Fruit fly (Drosophila melanogaster) whole organism, embryonic: ENCODE data around the gene DZIP1.
A peak's percentile ranks its signal among the peaks of the same experiment; 100 is the strongest.

Experiments
- C15 ChIP-seq: fragments of 200-800 bp; sonication (Bioruptor generic); IDR thresholded peaks from 3 replicates; pipeline ENCODE4 v1.3.6; 2022; ENCODE audit warnings: missing biosample characterization, missing genetic modification characterization
- CG10366 ChIP-seq: fragments of 200-800 bp; sonication (Bioruptor generic); IDR thresholded peaks from 2 replicates; pipeline ENCODE4 v1.3.6; 2022; ENCODE audit warnings: missing biosample characterization, missing genetic modification characterization
- CG12071 ChIP-seq: fragments of 200-800 bp; sonication (Bioruptor generic); optimal IDR thresholded peaks from 3 replicates; lab custom pipeline; 2018; ENCODE audit warnings: missing biosample characterization, mild to moderate bottlenecking, missing genetic modification characterization
- CG12391 ChIP-seq: fragments of 200-800 bp; sonication (Bioruptor generic); optimal IDR thresholded peaks from 3 replicates; lab custom pipeline; 2018; ENCODE audit warnings: missing biosample characterization, mild to moderate bottlenecking, missing genetic modification characterization, moderate library complexity
- CG12942 ChIP-seq: fragments of 200-800 bp; sonication (Bioruptor generic); optimal IDR thresholded peaks from 3 replicates; lab custom pipeline; 2016; ENCODE audit warnings: missing biosample characterization, missing genetic modification characterization
- CG13894 ChIP-seq: fragments of 200-800 bp; sonication (Bioruptor generic); optimal IDR thresholded peaks from 3 replicates; lab custom pipeline; 2018; ENCODE audit warnings: missing biosample characterization, mild to moderate bottlenecking, missing genetic modification characterization, moderate library complexity
- CG16863 ChIP-seq: fragments of 200-800 bp; sonication (Bioruptor generic); optimal IDR thresholded peaks from 3 replicates; lab custom pipeline; 2016; ENCODE audit warnings: missing biosample characterization, missing genetic modification characterization
- CG17186 ChIP-seq: fragments of 200-800 bp; sonication (Bioruptor generic); optimal IDR thresholded peaks from 3 replicates; lab custom pipeline; 2017; ENCODE audit warnings: missing biosample characterization, missing genetic modification reagents, missing genetic modification characterization
- CG17359 ChIP-seq: fragments of 200-800 bp; sonication (Bioruptor generic); optimal IDR thresholded peaks from 3 replicates; lab custom pipeline; 2018; ENCODE audit warnings: missing biosample characterization, mild to moderate bottlenecking, missing genetic modification characterization, moderate library complexity
- CG17385 ChIP-seq: fragments of 200-800 bp; sonication (Bioruptor generic); optimal IDR thresholded peaks from 3 replicates; lab custom pipeline; 2018; ENCODE audit warnings: missing biosample characterization, mild to moderate bottlenecking, missing genetic modification characterization
- CG2678 ChIP-seq: fragments of 200-800 bp; sonication (Bioruptor generic); optimal IDR thresholded peaks from 3 replicates; lab custom pipeline; 2019; ENCODE audit warnings: missing biosample characterization, mild to moderate bottlenecking, missing genetic modification characterization, moderate library complexity
- CG3281 ChIP-seq: fragments of 200-800 bp; sonication (Bioruptor generic); optimal IDR thresholded peaks from 3 replicates; lab custom pipeline; 2017; ENCODE audit warnings: missing biosample characterization, mild to moderate bottlenecking, missing genetic modification characterization
- CG4360 ChIP-seq: fragments of 200-800 bp; sonication (Bioruptor generic); IDR thresholded peaks from 2 replicates; pipeline ENCODE4 v1.3.6; 2022; ENCODE audit warnings: missing biosample characterization, missing genetic modification characterization
- CG6175 ChIP-seq: fragments of 200-800 bp; sonication (Bioruptor generic); IDR thresholded peaks from 3 replicates; pipeline ENCODE4 v1.3.6; 2022; ENCODE audit warnings: missing biosample characterization, missing genetic modification characterization
- CG6765 ChIP-seq: fragments of 200-800 bp; sonication (Bioruptor generic); optimal IDR thresholded peaks from 3 replicates; lab custom pipeline; 2017; ENCODE audit warnings: missing biosample characterization, mild to moderate bottlenecking, missing genetic modification characterization
- CG7786 ChIP-seq: fragments of 200-800 bp; sonication (Bioruptor generic); optimal IDR thresholded peaks from 2 replicates; lab custom pipeline; 2016; ENCODE audit warnings: missing biosample characterization, missing genetic modification characterization
- Drgx ChIP-seq: fragments of 200-800 bp; sonication (Bioruptor generic); IDR thresholded peaks from 2 replicates; pipeline ENCODE4 v1.3.6; 2022; ENCODE audit warnings: missing biosample characterization, missing genetic modification characterization
- Eip74EF ChIP-seq, 2 experiments: fragments of 200-800 bp in 1 of 2; fragments of >200 bp in 1 of 2; sonication (Bioruptor generic) in 1 of 2; optimal IDR thresholded peaks; 2 replicates each; lab custom pipeline; 2017 to 2019; ENCODE audit warnings: missing biosample characterization in 2 of 2, missing genetic modification characterization in 2 of 2, mild to moderate bottlenecking in 1 of 2, moderate library complexity in 1 of 2
- Elba2 ChIP-seq: fragments of 200-800 bp; sonication (Bioruptor generic); optimal IDR thresholded peaks from 3 replicates; lab custom pipeline; 2016; ENCODE audit warnings: missing biosample characterization, missing genetic modification characterization
- Gug ChIP-seq: fragments of 200-800 bp; sonication (Bioruptor generic); IDR thresholded peaks from 4 replicates; pipeline ENCODE4 v1.3.6; 2022; ENCODE audit warnings: missing biosample characterization, missing genetic modification characterization
- Hey ChIP-seq: fragments of 200-800 bp; sonication (Bioruptor generic); optimal IDR thresholded peaks from 3 replicates; lab custom pipeline; 2018; ENCODE audit warnings: missing biosample characterization, mild to moderate bottlenecking, missing genetic modification characterization
- HmgD ChIP-seq: fragments of 200-800 bp; sonication (Bioruptor generic); optimal IDR thresholded peaks from 3 replicates; lab custom pipeline; 2016; ENCODE audit warnings: missing biosample characterization, missing genetic modification characterization
- Jarid2 ChIP-seq: fragments of 200-800 bp; sonication (Bioruptor generic); optimal IDR thresholded peaks from 3 replicates; lab custom pipeline; 2017; ENCODE audit warnings: mild to moderate bottlenecking, missing biosample characterization, missing genetic modification reagents, missing genetic modification characterization
- MBD-R2 ChIP-seq: fragments of 200-800 bp; sonication (Bioruptor generic); IDR thresholded peaks from 2 replicates; pipeline ENCODE4 v1.3.6; 2022; ENCODE audit warnings: missing biosample characterization, missing genetic modification characterization
- Max ChIP-seq: fragments of 200-800 bp; sonication (Bioruptor generic); optimal IDR thresholded peaks from 2 replicates; lab custom pipeline; 2016; ENCODE audit warnings: missing biosample characterization, mild to moderate bottlenecking, missing genetic modification characterization
- Nf-YA ChIP-seq: fragments of 200-800 bp; sonication (Bioruptor generic); IDR thresholded peaks from 2 replicates; pipeline ENCODE4 v1.3.6; 2022; ENCODE audit warnings: missing biosample characterization, missing genetic modification characterization
- Six4 ChIP-seq: fragments of 200-800 bp; sonication (Bioruptor generic); optimal IDR thresholded peaks from 2 replicates; lab custom pipeline; 2016; ENCODE audit warnings: missing biosample characterization, missing genetic modification characterization
- Sox100B ChIP-seq: fragments of 200-800 bp; sonication (Bioruptor generic); optimal IDR thresholded peaks from 3 replicates; lab custom pipeline; 2018; ENCODE audit warnings: missing biosample characterization, mild to moderate bottlenecking, missing genetic modification characterization
- az2 ChIP-seq: fragments of 200-800 bp; sonication (Bioruptor generic); optimal IDR thresholded peaks from 3 replicates; lab custom pipeline; 2016; ENCODE audit warnings: missing biosample characterization, missing genetic modification characterization
- chinmo ChIP-seq: fragments of 200-800 bp; sonication (Bioruptor generic); IDR thresholded peaks from 4 replicates; pipeline ENCODE4 v1.3.6; 2022; ENCODE audit warnings: missing biosample characterization, missing genetic modification characterization; ENCODE audit not compliant: partially characterized antibody
- croc ChIP-seq: fragments of 200-800 bp; sonication (Bioruptor generic); conservative IDR thresholded peaks from 3 replicates; pipeline ENCODE4 v1.3.6; 2022; ENCODE audit warnings: missing biosample characterization, missing genetic modification characterization
- crol ChIP-seq: fragments of 200-800 bp; sonication (Bioruptor generic); IDR thresholded peaks from 2 replicates; pipeline ENCODE4 v1.3.6; 2022; ENCODE audit warnings: missing biosample characterization, missing genetic modification characterization
- cwo ChIP-seq: fragments of 200-800 bp; sonication (Bioruptor generic); optimal IDR thresholded peaks from 3 replicates; lab custom pipeline; 2017; ENCODE audit warnings: missing biosample characterization, missing genetic modification characterization, mild to moderate bottlenecking, moderate library complexity, missing genetic modification reagents
- danr ChIP-seq: fragments of 200-800 bp; sonication (Bioruptor generic); IDR thresholded peaks from 2 replicates; pipeline ENCODE4 v1.3.6; 2022; ENCODE audit warnings: missing biosample characterization, missing genetic modification characterization
- eve ChIP-seq, 2 experiments: fragments of >200 bp; optimal IDR thresholded peaks; 2 replicates each; lab custom pipeline; 2017; ENCODE audit warnings: missing biosample characterization in 2 of 2, missing genetic modification characterization in 2 of 2
- gcm ChIP-seq: fragments of 200-800 bp; sonication (Bioruptor generic); optimal IDR thresholded peaks from 2 replicates; lab custom pipeline; 2019; ENCODE audit warnings: missing biosample characterization, mild to moderate bottlenecking, missing genetic modification characterization, moderate library complexity
- gt ChIP-seq: fragments of 200-800 bp; sonication (Bioruptor generic); IDR thresholded peaks from 2 replicates; pipeline ENCODE4 v1.3.6; 2022; ENCODE audit warnings: missing biosample characterization, missing genetic modification characterization
- kah ChIP-seq: fragments of 200-800 bp; sonication (Bioruptor generic); optimal IDR thresholded peaks from 2 replicates; lab custom pipeline; 2018; ENCODE audit warnings: missing biosample characterization, mild to moderate bottlenecking, missing genetic modification characterization
- mld ChIP-seq: fragments of 200-800 bp; sonication (Bioruptor generic); IDR thresholded peaks from 3 replicates; pipeline ENCODE4 v1.3.6; 2022; ENCODE audit warnings: missing biosample characterization, missing genetic modification characterization; ENCODE audit not compliant: partially characterized antibody
- onecut ChIP-seq: fragments of 200-800 bp; sonication (Bioruptor generic); IDR thresholded peaks from 2 replicates; pipeline ENCODE4 v1.3.6; 2022; ENCODE audit warnings: missing biosample characterization, missing genetic modification characterization
- peb ChIP-seq: fragments of 200-800 bp; sonication (Bioruptor generic); IDR thresholded peaks from 2 replicates; pipeline ENCODE4 v1.3.6; 2022; ENCODE audit warnings: missing biosample characterization, missing genetic modification characterization
- pzg ChIP-seq: fragments of 200-800 bp; sonication (Bioruptor generic); optimal IDR thresholded peaks from 3 replicates; lab custom pipeline; 2018; ENCODE audit warnings: missing biosample characterization, mild to moderate bottlenecking, missing genetic modification characterization, moderate library complexity
- repo ChIP-seq: fragments of 200-800 bp; sonication (Bioruptor generic); optimal IDR thresholded peaks from 2 replicates; lab custom pipeline; 2016; ENCODE audit warnings: missing biosample characterization, missing genetic modification characterization
- ro ChIP-seq: fragments of 200-800 bp; sonication (Bioruptor generic); IDR thresholded peaks from 2 replicates; pipeline ENCODE4 v1.3.6; 2022; ENCODE audit warnings: missing biosample characterization, missing genetic modification characterization
- schlank ChIP-seq: fragments of 200-800 bp; sonication (Bioruptor generic); optimal IDR thresholded peaks from 2 replicates; lab custom pipeline; 2018; ENCODE audit warnings: missing biosample characterization, mild to moderate bottlenecking, missing genetic modification characterization
- sima ChIP-seq: fragments of 200-800 bp; sonication (Bioruptor generic); optimal IDR thresholded peaks from 2 replicates; lab custom pipeline; 2016; ENCODE audit warnings: missing biosample characterization, missing genetic modification characterization
- slou ChIP-seq: fragments of 200-800 bp; sonication (Bioruptor generic); optimal IDR thresholded peaks from 3 replicates; lab custom pipeline; 2016; ENCODE audit warnings: missing biosample characterization, missing genetic modification characterization
- stc ChIP-seq: fragments of 200-800 bp; sonication (Bioruptor generic); IDR thresholded peaks from 2 replicates; pipeline ENCODE4 v1.3.6; 2022; ENCODE audit warnings: missing biosample characterization, missing genetic modification characterization
- tin ChIP-seq: fragments of 200-800 bp; sonication (Bioruptor generic); optimal IDR thresholded peaks from 3 replicates; lab custom pipeline; 2016; ENCODE audit warnings: missing biosample characterization, missing genetic modification characterization
- toy ChIP-seq: fragments of 200-800 bp; sonication (Bioruptor generic); IDR thresholded peaks from 2 replicates; pipeline ENCODE4 v1.3.6; 2022; ENCODE audit warnings: missing biosample characterization, missing genetic modification characterization
- usp ChIP-seq: fragments of >200 bp; optimal IDR thresholded peaks from 2 replicates; lab custom pipeline; 2017; ENCODE audit warnings: missing biosample characterization, missing genetic modification characterization

The DZIP1 gene

dm6 chr3R:24557020-24557465, 42.0 kb downstream of the DZIP1 start (continued):
- TF ChIP-seq Six4 (GFP tag; lab: Kevin White, UChicago) (no peak), eve (GFP tag; optimal IDR thresholded peaks at IDR 0.05; lab: Kevin White, UChicago) (no peak), repo (GFP tag; lab: Kevin White, UChicago) (peak; percentile 66), C15 (GFP tag; lab: Robert Waterston, UW) (no peak), Sox100B (GFP tag; lab: Kevin White, UChicago) (no peak), HmgD (GFP tag; lab: Kevin White, UChicago) (peak; percentile 26), CG17385 (peak; percentile 22), sima (GFP tag; lab: Kevin White, UChicago) (no peak), usp (GFP tag; lab: Kevin White, UChicago) (no peak), CG12071 (GFP tag; lab: Kevin White, UChicago) (no peak), slou (no peak), pzg (GFP tag; lab: Kevin White, UChicago) (no peak), tin (GFP tag; lab: Kevin White, UChicago) (peak; percentile 81), cwo (no peak), stc (GFP tag; lab: Robert Waterston, UW) (no peak), gt (GFP tag; lab: Robert Waterston, UW) (no peak; the same call in 1 of the 2 replicates), Max (no peak), gcm (GFP tag; lab: Kevin White, UChicago) (no peak), toy (no peak), Drgx (GFP tag; lab: Robert Waterston, UW) (no peak), ro (GFP tag; lab: Robert Waterston, UW) (no peak), onecut (peak; percentile 40; the same call in 1 of the 2 replicates), CG17359 (tag; lab: Kevin White, UChicago) (peak; percentile 54), CG6765 (GFP tag; lab: Kevin White, UChicago) (no peak), chinmo (GFP tag; lab: Robert Waterston, UW) (peak; percentile 66; the same call in 2 of the 4 replicates), croc (GFP tag; lab: Robert Waterston, UW) (no peak; the same call in 2 of the 3 replicates), Jarid2 (GFP tag; lab: Kevin White, UChicago) (no peak), CG10366 (GFP tag; lab: Robert Waterston, UW) (peak; percentile 53; the same call in 1 of the 2 replicates), MBD-R2 (GFP tag; lab: Robert Waterston, UW) (peak; percentile 23; the same call in 1 of the 2 replicates), danr (GFP tag; lab: Robert Waterston, UW) (no peak), az2 (GFP tag; lab: Kevin White, UChicago) (peak; percentile 78), CG17186 (GFP tag; lab: Kevin White, UChicago) (no peak), CG13894 (tag; lab: Kevin White, UChicago) (peak; percentile 88), CG12942 (GFP tag; lab: Kevin White, UChicago) (peak; percentile 35), Elba2 (peak; percentile 12), schlank (tag; lab: Kevin White, UChicago) (no peak), CG6175 (GFP tag; lab: Robert Waterston, UW) (no peak; the same call in 2 of the 3 replicates), Gug (GFP tag; lab: Robert Waterston, UW) (peak; percentile 73; the same call in 3 of the 4 replicates), peb (GFP tag; lab: Robert Waterston, UW) (no peak), kah (GFP tag; lab: Kevin White, UChicago) (no peak), CG2678 (tag; lab: Kevin White, UChicago) (peak; percentile 50), CG16863 (GFP tag; lab: Kevin White, UChicago) (peak; percentile 61), mld (GFP tag; lab: Robert Waterston, UW) (peak; percentile 99), CG7786 (GFP tag; lab: Kevin White, UChicago) (peak; percentile 61), CG3281 (no peak), Nf-YA (GFP tag; lab: Robert Waterston, UW) (peak; percentile 56; the same call in 1 of the 2 replicates), Hey (tag; lab: Kevin White, UChicago) (no peak), CG12391 (tag; lab: Kevin White, UChicago) (peak; percentile 44), Eip74EF (GFP tag; optimal IDR thresholded peaks at IDR 0.05; lab: Kevin White, UChicago) (peak in 1 of 2 experiments; percentile 48), CG4360 (GFP tag; lab: Robert Waterston, UW) (peak; percentile 44; the same call in 1 of the 2 replicates), crol (GFP tag; lab: Robert Waterston, UW) (no peak)
